Worm (Caenorhabditis elegans): ENCODE data around the gene lcmt-1.

DNA sequence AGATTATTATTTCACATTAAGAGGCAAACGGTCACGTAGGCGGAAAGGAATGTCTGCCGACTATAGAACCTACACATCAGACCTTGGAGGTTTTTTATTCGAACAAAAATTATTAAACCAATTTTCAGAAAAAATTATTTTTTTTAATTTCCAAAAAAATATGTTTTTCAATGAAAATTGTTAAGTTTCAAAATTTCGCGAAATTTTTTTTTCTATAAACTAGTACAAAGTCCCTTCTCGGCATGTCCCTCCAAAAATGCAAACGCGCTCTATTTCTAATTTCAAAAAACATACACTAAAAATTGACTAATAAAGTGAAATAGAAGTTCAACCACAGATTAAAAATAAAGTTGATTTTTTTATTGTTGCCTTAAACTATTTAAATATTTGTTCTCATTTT, 21.7 kb downstream of the lcmt-1 start, which contains the start of gene ckb-1:
- TF ChIP-seq nhr-12 (tag; optimal IDR thresholded peaks at IDR 0.05) (no peak), nhr-25 (tag; optimal IDR thresholded peaks at IDR 0.05) (no peak), nhr-11 (tag; optimal IDR thresholded peaks at IDR 0.05) (no peak), blmp-1 (tag; optimal IDR thresholded peaks at IDR 0.05; ENCODE audit: insufficient read depth) (no peak), ama-1 (optimal IDR thresholded peaks at IDR 0.05) (no peak), aly-2 (tag; optimal IDR thresholded peaks at IDR 0.05) (no peak), egl-27 (tag; optimal IDR thresholded peaks at IDR 0.05) (no peak), unc-62 (GFP tag; optimal IDR thresholded peaks at IDR 0.05) (no peak), elt-1 (tag; optimal IDR thresholded peaks at IDR 0.05) (no peak), skn-1 (tag; optimal IDR thresholded peaks at IDR 0.05) (no peak)
